Worm (Caenorhabditis elegans) whole organism, L4 larva: ENCODE results near the gene nhr-35.
A peak's percentile ranks its signal among the peaks of the same experiment; 100 is the strongest.

Experiments
- F10B5.3 ChIP-seq: sonication (generic microtip); optimal IDR thresholded peaks from 2 replicates; lab custom pipeline; 2016; ENCODE audit warnings: mild to moderate bottlenecking, missing genetic modification characterization, missing compliant biosample characterization
- F37D6.2 ChIP-seq: sonication (generic microtip); optimal IDR thresholded peaks from 2 replicates; lab custom pipeline; 2016; ENCODE audit warnings: mild to moderate bottlenecking, missing genetic modification characterization, missing compliant biosample characterization
- F49E8.2 ChIP-seq: sonication (generic microtip); optimal IDR thresholded peaks from 2 replicates; lab custom pipeline; 2016; ENCODE audit warnings: missing compliant biosample characterization, mild to moderate bottlenecking, missing genetic modification characterization, borderline replicate concordance
- T20F7.1 ChIP-seq: fragments of 200-800 bp; sonication (Bioruptor generic); optimal IDR thresholded peaks from 2 replicates; lab custom pipeline; 2018; ENCODE audit warnings: mild to moderate bottlenecking, missing genetic modification characterization, missing compliant biosample characterization
- T26A8.4 ChIP-seq: fragments of 200-800 bp; sonication (Bioruptor generic); IDR thresholded peaks from 2 replicates; pipeline ENCODE4 v1.3.6; 2022; ENCODE audit warnings: missing genetic modification characterization, missing compliant biosample characterization
- Y105C5A.15 ChIP-seq: fragments of 200-800 bp; sonication (Bioruptor generic); IDR thresholded peaks from 2 replicates; pipeline ENCODE4 v1.3.6; 2022; ENCODE audit warnings: missing genetic modification characterization, missing compliant biosample characterization
- ZK337.2 ChIP-seq: fragments of 200-800 bp; sonication (Bioruptor generic); IDR thresholded peaks from 2 replicates; pipeline ENCODE4 v1.3.6; 2022; ENCODE audit warnings: missing genetic modification reagents, missing genetic modification characterization, missing compliant biosample characterization
- ZK546.5 ChIP-seq, 2 experiments: sonication (generic microtip); optimal IDR thresholded peaks; 2 replicates each; lab custom pipeline; 2017; ENCODE audit warnings: missing biosample characterization in 2 of 2, missing genetic modification characterization in 2 of 2
- aly-2 ChIP-seq: sonication (generic microtip); optimal IDR thresholded peaks from 2 replicates; lab custom pipeline; 2018; ENCODE audit warnings: missing biosample characterization, missing genetic modification characterization
- ama-1 ChIP-seq: fragments of 150-350 bp; optimal IDR thresholded peaks from 2 replicates; lab custom pipeline; 2014; ENCODE audit warnings: inconsistent platforms, mixed read lengths
- arid-1 ChIP-seq: fragments of 200-800 bp; sonication (Bioruptor generic); conservative IDR thresholded peaks from 2 replicates; pipeline ENCODE4 v1.3.6; 2022; ENCODE audit warnings: missing genetic modification reagents, missing genetic modification characterization, missing compliant biosample characterization
- ceh-28 ChIP-seq: fragments of 150-350 bp; optimal IDR thresholded peaks from 2 replicates; lab custom pipeline; 2014; ENCODE audit warnings: missing biosample characterization, missing genetic modification reagents, missing genetic modification characterization
- ceh-32 ChIP-seq: sonication (generic microtip); optimal IDR thresholded peaks from 2 replicates; lab custom pipeline; 2016; ENCODE audit warnings: mild to moderate bottlenecking, missing genetic modification characterization, missing compliant biosample characterization; ENCODE audit not compliant: poor library complexity
- ceh-62 ChIP-seq: sonication (generic microtip); optimal IDR thresholded peaks from 2 replicates; lab custom pipeline; 2017; ENCODE audit warnings: missing biosample characterization, missing genetic modification characterization
- cey-2 ChIP-seq: sonication (generic microtip); optimal IDR thresholded peaks from 3 replicates; lab custom pipeline; 2017; ENCODE audit warnings: missing genetic modification characterization, mild to moderate bottlenecking, missing compliant biosample characterization, antibody characterized with exemption, borderline replicate concordance; ENCODE audit not compliant: insufficient read depth
- daf-12 ChIP-seq: fragments of 150-350 bp; optimal IDR thresholded peaks from 2 replicates; lab custom pipeline; 2014; ENCODE audit warnings: missing biosample characterization, missing genetic modification reagents, missing genetic modification characterization
- daf-16 ChIP-seq, 3 experiments: sonication (generic microtip); optimal IDR thresholded peaks; 2 replicates each; lab custom pipeline; 2016 to 2017; ENCODE audit warnings: missing genetic modification characterization in 3 of 3, missing genetic modification reagents in 3 of 3, mild to moderate bottlenecking in 2 of 3, missing compliant biosample characterization in 2 of 3, missing biosample characterization in 1 of 3, moderate library complexity in 1 of 3
- dmd-9 ChIP-seq: fragments of 200-800 bp; sonication (Bioruptor generic); IDR thresholded peaks from 2 replicates; pipeline ENCODE4 v1.3.6; 2022; ENCODE audit warnings: missing genetic modification reagents, missing genetic modification characterization, missing compliant biosample characterization
- duxl-1 ChIP-seq: sonication (generic microtip); optimal IDR thresholded peaks from 2 replicates; lab custom pipeline; 2016; ENCODE audit warnings: mild to moderate bottlenecking, missing genetic modification characterization, moderate library complexity, missing compliant biosample characterization; ENCODE audit not compliant: poor library complexity
- egl-27 ChIP-seq: sonication (generic microtip); optimal IDR thresholded peaks from 3 replicates; lab custom pipeline; 2017; ENCODE audit warnings: missing biosample characterization, missing genetic modification reagents, missing genetic modification characterization
- egl-43 ChIP-seq: fragments of 200-800 bp; sonication (Bioruptor generic); IDR thresholded peaks from 2 replicates; pipeline ENCODE4 v1.3.6; 2022; ENCODE audit warnings: missing genetic modification reagents, missing genetic modification characterization, missing compliant biosample characterization
- fkh-10 ChIP-seq: fragments of 150-350 bp; optimal IDR thresholded peaks from 2 replicates; lab custom pipeline; 2014; ENCODE audit warnings: missing biosample characterization, missing genetic modification reagents, missing genetic modification characterization
- fos-1 ChIP-seq: fragments of 150-350 bp; optimal IDR thresholded peaks from 2 replicates; lab custom pipeline; 2014; ENCODE audit warnings: missing biosample characterization, missing genetic modification characterization
- hlh-11 ChIP-seq: fragments of 200-800 bp; sonication (Bioruptor generic); optimal IDR thresholded peaks from 2 replicates; lab custom pipeline; 2018; ENCODE audit warnings: mild to moderate bottlenecking, missing genetic modification characterization, missing compliant biosample characterization
- hmg-1.1 ChIP-seq: fragments of 200-800 bp; sonication (Bioruptor generic); IDR thresholded peaks from 2 replicates; pipeline ENCODE4 v1.3.6; 2022; ENCODE audit warnings: missing genetic modification reagents, missing genetic modification characterization, missing compliant biosample characterization
- jun-1 ChIP-seq: fragments of 150-350 bp; optimal IDR thresholded peaks from 2 replicates; lab custom pipeline; 2014; ENCODE audit warnings: missing biosample characterization, missing genetic modification reagents, missing genetic modification characterization
- lim-7 ChIP-seq: fragments of 200-800 bp; sonication (Bioruptor generic); IDR thresholded peaks from 2 replicates; pipeline ENCODE4 v1.3.6; 2022; ENCODE audit warnings: missing genetic modification characterization, missing compliant biosample characterization
- lin-1 ChIP-seq: fragments of 200-800 bp; sonication (Bioruptor generic); IDR thresholded peaks from 2 replicates; pipeline ENCODE4 v1.3.6; 2022; ENCODE audit warnings: missing genetic modification reagents, missing genetic modification characterization, missing compliant biosample characterization
- lin-15B ChIP-seq: fragments of 150-350 bp; sonication (generic microtip); optimal IDR thresholded peaks from 3 replicates; lab custom pipeline; 2014; ENCODE audit warnings: missing biosample characterization, missing genetic modification characterization
- lin-38 ChIP-seq: fragments of 200-800 bp; sonication (Bioruptor generic); IDR thresholded peaks from 2 replicates; pipeline ENCODE4 v1.3.6; 2022; ENCODE audit warnings: missing genetic modification reagents, missing genetic modification characterization, missing compliant biosample characterization
- lin-39 ChIP-seq: fragments of 150-350 bp; optimal IDR thresholded peaks from 2 replicates; lab custom pipeline; 2014; ENCODE audit warnings: missing biosample characterization, missing genetic modification reagents, missing genetic modification characterization
- lir-3 ChIP-seq: sonication (generic microtip); optimal IDR thresholded peaks from 2 replicates; lab custom pipeline; 2016; ENCODE audit warnings: mild to moderate bottlenecking, missing genetic modification characterization, missing compliant biosample characterization
- lsy-2 ChIP-seq, 2 experiments: fragments of 150-350 bp in 1 of 2; sonication (generic microtip) in 1 of 2; optimal IDR thresholded peaks; 2 replicates each; lab custom pipeline; 2014 to 2017; ENCODE audit warnings: missing biosample characterization in 2 of 2, missing genetic modification characterization in 2 of 2
- mep-1 ChIP-seq: fragments of 150-350 bp; sonication (generic microtip); optimal IDR thresholded peaks from 3 replicates; lab custom pipeline; 2014; ENCODE audit warnings: missing biosample characterization, missing genetic modification characterization
- mes-2 ChIP-seq: sonication (generic microtip); optimal IDR thresholded peaks from 2 replicates; lab custom pipeline; 2016; ENCODE audit warnings: missing genotype, mild to moderate bottlenecking, missing genetic modification characterization, missing compliant biosample characterization; ENCODE audit not compliant: poor library complexity, severe bottlenecking
- mxl-3 ChIP-seq: fragments of 200-800 bp; sonication (Bioruptor generic); optimal IDR thresholded peaks from 2 replicates; lab custom pipeline; 2018; ENCODE audit warnings: mild to moderate bottlenecking, missing genetic modification characterization, missing compliant biosample characterization
- nhr-10 ChIP-seq: fragments of 150-350 bp; optimal IDR thresholded peaks from 2 replicates; lab custom pipeline; 2014; ENCODE audit warnings: missing biosample characterization, missing genetic modification characterization
- nhr-102 ChIP-seq: sonication (generic microtip); optimal IDR thresholded peaks from 2 replicates; lab custom pipeline; 2016; ENCODE audit warnings: mild to moderate bottlenecking, missing genetic modification characterization, moderate library complexity, missing compliant biosample characterization
- nhr-41 ChIP-seq: fragments of 200-800 bp; sonication (Bioruptor generic); IDR thresholded peaks from 2 replicates; pipeline ENCODE4 v1.3.6; 2022; ENCODE audit warnings: missing genetic modification reagents, missing genetic modification characterization, missing compliant biosample characterization
- nhr-6 ChIP-seq: fragments of 150-350 bp; optimal IDR thresholded peaks from 2 replicates; lab custom pipeline; 2014; ENCODE audit warnings: missing biosample characterization, missing genetic modification characterization
- nhr-76 ChIP-seq: fragments of 150-350 bp; optimal IDR thresholded peaks from 2 replicates; lab custom pipeline; 2014; ENCODE audit warnings: missing biosample characterization, missing genetic modification characterization
- pha-4 ChIP-seq, 2 experiments: fragments of 150-350 bp in 1 of 2; fragments of 200-800 bp in 1 of 2; sonication (Bioruptor generic) in 1 of 2; IDR thresholded peaks in 1 of 2; optimal IDR thresholded peaks in 1 of 2; 2 replicates each; pipeline versions ENCODE4 v1.3.6 to Lab custom; 2014 to 2022; ENCODE audit warnings: missing genetic modification characterization in 2 of 2, missing genetic modification reagents in 2 of 2, missing biosample characterization in 1 of 2, missing compliant biosample characterization in 1 of 2
- php-3 ChIP-seq: fragments of 200-800 bp; sonication (Bioruptor generic); IDR thresholded peaks from 2 replicates; pipeline ENCODE4 v1.3.6; 2022; ENCODE audit warnings: missing genetic modification reagents, missing genetic modification characterization, missing compliant biosample characterization
- saeg-2 ChIP-seq: fragments of 200-800 bp; sonication (Bioruptor generic); IDR thresholded peaks from 2 replicates; pipeline ENCODE4 v1.3.6; 2022; ENCODE audit warnings: missing genetic modification reagents, missing genetic modification characterization, missing compliant biosample characterization
- spr-1 ChIP-seq: sonication (generic microtip); optimal IDR thresholded peaks from 2 replicates; lab custom pipeline; 2016; ENCODE audit warnings: mild to moderate bottlenecking, missing genetic modification characterization, missing compliant biosample characterization
- spr-3 ChIP-seq: fragments of 200-800 bp; sonication (Bioruptor generic); optimal IDR thresholded peaks from 2 replicates; lab custom pipeline; 2018; ENCODE audit warnings: mild to moderate bottlenecking, missing genetic modification characterization, missing compliant biosample characterization
- tag-97 ChIP-seq: fragments of 200-800 bp; sonication (Bioruptor generic); IDR thresholded peaks from 2 replicates; pipeline ENCODE4 v1.3.6; 2022; ENCODE audit warnings: missing genetic modification characterization, missing compliant biosample characterization
- vab-7 ChIP-seq: fragments of 200-800 bp; sonication (Bioruptor generic); IDR thresholded peaks from 2 replicates; pipeline ENCODE4 v1.3.6; 2022; ENCODE audit warnings: missing genetic modification reagents, missing genetic modification characterization, missing compliant biosample characterization
- zip-2 ChIP-seq: fragments of 150-350 bp; optimal IDR thresholded peaks from 2 replicates; lab custom pipeline; 2014; ENCODE audit warnings: missing biosample characterization, missing genetic modification characterization
- ztf-7 ChIP-seq: fragments of 150-350 bp; optimal IDR thresholded peaks from 2 replicates; lab custom pipeline; 2014; ENCODE audit warnings: missing biosample characterization, missing genetic modification characterization

Gene nhr-35

DNA sequence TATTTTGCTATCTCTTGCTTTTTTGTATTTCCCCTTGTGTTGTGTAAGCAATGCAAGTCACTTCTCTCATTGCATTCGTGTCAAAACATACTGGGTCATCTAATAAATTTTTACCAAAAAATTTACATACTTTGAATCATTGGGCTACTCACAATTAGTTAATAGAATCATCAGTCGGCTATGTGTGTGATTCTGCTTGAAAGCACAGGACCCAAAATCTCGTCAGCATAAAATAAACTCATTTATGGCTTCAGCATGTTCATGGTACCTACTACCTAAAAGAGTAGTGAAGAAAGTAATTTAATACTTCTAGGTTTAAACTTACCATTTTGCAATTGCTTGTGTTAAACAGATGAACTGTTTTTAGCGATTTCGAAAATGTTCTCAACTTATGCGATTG, 6.1 kb upstream of the nhr-35 start (continued):
- peak; percentile 79 for TF ChIP-seq duxl-1 (tag; lab: Kevin White, UChicago)
- no peak for TF ChIP-seq tag-97
- TF ChIP-seq mep-1 (tag; lab: Kevin White, UChicago): peak; percentile 67
- TF ChIP-seq pha-4 (GFP tag; IDR thresholded peaks at IDR 0.05; lab: Robert Waterston, UW): no peak; the same call in 1 of the 2 replicates
- no peak for TF ChIP-seq pha-4 (tag; optimal IDR thresholded peaks at IDR 0.05; lab: Kevin White, UChicago)
- peak; percentile 83 for TF ChIP-seq aly-2 (tag; lab: Kevin White, UChicago)
- no peak for TF ChIP-seq daf-12 (tag; lab: Kevin White, UChicago)
- peak; percentile 16 for TF ChIP-seq T20F7.1
- no peak for TF ChIP-seq nhr-41
- peak; percentile 29 for TF ChIP-seq jun-1 (tag; lab: Kevin White, UChicago)
- no peak for TF ChIP-seq daf-16 (GFP tag; optimal IDR thresholded peaks at IDR 0.05; lab: Kevin White, UChicago)
- peak; percentile 37 for TF ChIP-seq daf-16 (tag; optimal IDR thresholded peaks at IDR 0.05; lab: Kevin White, UChicago)
- no peak for TF ChIP-seq fos-1 (tag; lab: Kevin White, UChicago)
- TF ChIP-seq dmd-9 (GFP tag; lab: Robert Waterston, UW): no peak
- peak; percentile 16 for TF ChIP-seq hlh-11 (tag; lab: Kevin White, UChicago)
- no peak for TF ChIP-seq ceh-62 (tag; lab: Kevin White, UChicago)
- 0 out of 2 replicates have a peak, but pooled peaks have one; percentile 24 for TF ChIP-seq lin-38 (GFP tag; lab: Robert Waterston, UW)
- TF ChIP-seq spr-1 (tag; lab: Kevin White, UChicago): no peak
- TF ChIP-seq nhr-102: peak; percentile 62
- TF ChIP-seq lir-3 (tag; lab: Kevin White, UChicago): no peak
- peak; percentile 64 for TF ChIP-seq nhr-10 (tag; lab: Kevin White, UChicago)
- TF ChIP-seq lin-1: no peak
- 0 out of 2 replicates have a peak, but pooled peaks have one; percentile 16 for TF ChIP-seq arid-1 (GFP tag; lab: Robert Waterston, UW)
- TF ChIP-seq F10B5.3 (tag; lab: Kevin White, UChicago): no peak
- no peak for TF ChIP-seq lin-39 (tag; lab: Kevin White, UChicago)
- no peak for TF ChIP-seq ztf-7 (tag; lab: Kevin White, UChicago)

DNA sequence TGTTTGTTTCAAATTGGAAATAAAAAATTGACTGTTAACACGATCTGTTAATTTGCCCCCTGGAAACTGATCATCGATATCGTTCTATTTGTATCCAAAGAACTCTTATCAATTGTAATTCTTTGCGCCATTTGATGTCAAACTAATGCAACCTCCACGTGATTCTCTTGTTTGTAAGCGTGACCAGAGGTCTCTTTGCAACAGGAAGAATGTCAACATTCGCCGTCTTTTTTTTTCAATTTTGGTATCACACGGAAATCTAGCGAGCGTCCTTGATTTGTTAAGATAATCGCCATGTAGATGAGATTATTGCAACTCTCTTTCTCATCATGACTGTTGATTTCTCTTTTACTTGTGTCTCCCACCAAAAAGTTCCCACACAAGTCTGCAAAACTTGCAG, 3.6 kb upstream of the nhr-35 start:
- no peak for TF ChIP-seq fkh-10 (GFP tag; lab: Kevin White, UChicago)
- TF ChIP-seq F10B5.3 (tag; lab: Kevin White, UChicago): no peak
- TF ChIP-seq F49E8.2 (tag; lab: Kevin White, UChicago): no peak
- TF ChIP-seq nhr-76 (tag; lab: Kevin White, UChicago): no peak
- TF ChIP-seq cey-2 (tag; lab: Kevin White, UChicago): no peak
- no peak for TF ChIP-seq zip-2 (tag; lab: Kevin White, UChicago)
- no peak for TF ChIP-seq F37D6.2
- no peak for TF ChIP-seq spr-3 (GFP tag; lab: Kevin White, UChicago)
- no peak for TF ChIP-seq nhr-6 (tag; lab: Kevin White, UChicago)
- no peak for TF ChIP-seq T26A8.4 (GFP tag; lab: Robert Waterston, UW)
- TF ChIP-seq ama-1 (lab: Kevin White, UChicago): no peak
- TF ChIP-seq hmg-1.1 (GFP tag; lab: Robert Waterston, UW): no peak
- TF ChIP-seq php-3 (GFP tag; lab: Robert Waterston, UW): no peak
- no peak for TF ChIP-seq ZK337.2 (GFP tag; lab: Robert Waterston, UW)
- no peak for TF ChIP-seq lim-7 (GFP tag; lab: Robert Waterston, UW)
- TF ChIP-seq mes-2 (tag; lab: Kevin White, UChicago): peak; percentile 51
- no peak for TF ChIP-seq egl-43 (GFP tag; lab: Robert Waterston, UW)
- no peak for TF ChIP-seq fos-1 (tag; lab: Kevin White, UChicago)
- TF ChIP-seq ceh-28 (tag; lab: Kevin White, UChicago): no peak
- TF ChIP-seq lsy-2 (tag; optimal IDR thresholded peaks at IDR 0.05; lab: Kevin White, UChicago): peak in 1 of 2 experiments; percentile 58
- TF ChIP-seq lir-3 (tag; lab: Kevin White, UChicago): no peak
- TF ChIP-seq ZK546.5 (tag; optimal IDR thresholded peaks at IDR 0.05; lab: Kevin White, UChicago): no peak
- 0 out of 2 replicates have a peak, but pooled peaks have one; percentile 61 for TF ChIP-seq saeg-2 (GFP tag; lab: Robert Waterston, UW)
- no peak for TF ChIP-seq Y105C5A.15 (GFP tag; lab: Robert Waterston, UW)
- TF ChIP-seq vab-7 (GFP tag; lab: Robert Waterston, UW): no peak
- TF ChIP-seq mxl-3 (GFP tag; lab: Kevin White, UChicago): peak; percentile 91
- TF ChIP-seq egl-27 (tag; lab: Kevin White, UChicago): no peak
- no peak for TF ChIP-seq lin-15B (tag; lab: Kevin White, UChicago)
- TF ChIP-seq ceh-32 (tag; lab: Kevin White, UChicago): no peak
